Fruit fly (Drosophila melanogaster): ENCODE results near the gene CG9643.

DNA sequence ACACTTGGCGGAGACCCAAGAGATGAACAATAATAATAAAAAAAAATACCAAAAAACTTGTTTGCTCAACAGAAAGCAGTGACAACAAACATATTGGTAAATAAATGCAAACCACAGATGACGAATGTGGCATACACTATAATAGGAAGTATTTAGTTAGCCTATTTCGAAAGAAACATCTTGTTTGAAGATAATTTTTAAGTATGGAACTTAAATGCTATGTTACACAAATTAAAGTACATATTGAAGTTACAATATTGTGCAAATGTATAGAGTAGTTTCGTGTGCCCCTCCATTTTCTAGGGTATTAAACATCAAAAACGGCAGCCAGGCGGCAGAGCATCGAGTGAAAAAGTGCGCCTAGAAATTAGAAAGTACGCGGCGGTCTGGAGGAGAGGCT, 24.3 kb upstream of the CG9643 start:
- TF ChIP-seq Abd-B (GFP tag; optimal IDR thresholded peaks at IDR 0.05) (no peak), Hnf4 (GFP tag; optimal IDR thresholded peaks at IDR 0.05) (no peak), OdsH (GFP tag; optimal IDR thresholded peaks at IDR 0.05) (no peak), psq (GFP tag; optimal IDR thresholded peaks at IDR 0.05) (no peak), h (GFP tag; optimal IDR thresholded peaks at IDR 0.05) (no peak), Myc (optimal IDR thresholded peaks at IDR 0.05) (no peak), Dfd (GFP tag; optimal IDR thresholded peaks at IDR 0.05) (no peak)
